Worm (Caenorhabditis elegans): ENCODE measurements around the gene F18H3.1.

The F18H3.1 gene

DNA sequence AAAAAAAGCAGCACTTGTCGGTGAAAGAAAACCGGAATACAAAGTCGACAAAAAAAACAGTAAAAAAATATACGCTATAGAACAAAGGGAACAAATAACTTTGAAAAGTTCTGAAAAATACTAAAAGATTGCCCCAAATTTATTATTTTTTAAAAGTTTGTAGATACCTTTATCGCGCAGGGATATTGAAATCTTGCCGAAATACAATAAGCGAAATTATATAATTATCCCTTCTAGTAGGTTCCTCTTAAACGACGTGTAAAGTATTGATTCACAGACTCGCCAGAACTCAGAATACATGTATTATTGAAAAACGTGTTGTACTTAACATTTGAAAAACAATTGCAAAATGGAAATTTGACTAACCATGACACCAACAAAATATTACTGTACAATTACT lies 5.1 kb upstream of the F18H3.1 start (continued):
- TF ChIP-seq ahr-1 (tag; optimal IDR thresholded peaks at IDR 0.05) (no peak), mec-3 (tag; optimal IDR thresholded peaks at IDR 0.05; ENCODE audit: borderline replicate concordance) (no peak), unc-42 (tag; optimal IDR thresholded peaks at IDR 0.05) (peak; percentile 61), pqm-1 (tag; optimal IDR thresholded peaks at IDR 0.05) (no peak), pha-4 (tag; optimal IDR thresholded peaks at IDR 0.05) (no peak), F13H6.1 (tag; optimal IDR thresholded peaks at IDR 0.05) (no peak), fkh-10 (GFP tag; optimal IDR thresholded peaks at IDR 0.05) (no peak), madf-2 (tag; optimal IDR thresholded peaks at IDR 0.05) (no peak)

DNA sequence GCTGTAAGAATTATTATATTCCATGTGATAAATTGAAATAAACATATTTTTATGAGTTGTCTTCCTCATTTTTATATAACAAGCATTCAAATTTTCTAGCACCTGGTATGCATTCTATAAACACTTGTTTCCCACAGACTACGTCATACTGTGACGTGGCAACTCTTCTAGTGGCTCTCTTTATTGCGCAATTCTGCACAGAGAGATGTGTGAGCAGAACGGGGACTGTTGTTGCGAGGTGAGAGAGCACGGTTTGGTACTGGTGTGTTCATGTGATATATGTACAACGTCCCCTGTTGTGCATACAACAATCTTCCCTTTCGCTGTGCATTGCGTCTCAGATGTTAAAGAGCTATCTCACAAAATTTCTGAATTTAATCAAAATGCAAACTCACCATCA lies 5.6 kb downstream of the F18H3.1 start:
- TF ChIP-seq lim-6 (tag; optimal IDR thresholded peaks at IDR 0.05) = no peak
- TF ChIP-seq ceh-34 (tag; optimal IDR thresholded peaks at IDR 0.05) = no peak
- no peak for TF ChIP-seq ceh-14 (tag; optimal IDR thresholded peaks at IDR 0.05)
- TF ChIP-seq hlh-6 (tag; optimal IDR thresholded peaks at IDR 0.05) = no peak
- TF ChIP-seq ceh-9 (tag; optimal IDR thresholded peaks at IDR 0.05) = no peak
- no peak for TF ChIP-seq pqm-1 (tag; optimal IDR thresholded peaks at IDR 0.05)
- TF ChIP-seq ceh-45 (GFP tag; IDR thresholded peaks at IDR 0.05) = no peak
- TF ChIP-seq hlh-30 (tag; optimal IDR thresholded peaks at IDR 0.05; ENCODE audit: insufficient read depth) = peak; percentile 16

ce11 chrX:13526219-13527218 lies 7.1 kb downstream of the F18H3.1 start:
- TF ChIP-seq unc-55 (GFP tag; optimal IDR thresholded peaks at IDR 0.05) (peak; percentile 45), nfya-1 (tag; optimal IDR thresholded peaks at IDR 0.05) (peak; percentile 66), ceh-45 (GFP tag; IDR thresholded peaks at IDR 0.05) (no peak)

ce11 chrX:13527347-13528092 lies 8.1 kb downstream of the F18H3.1 start, which contains the start of gene pab-2:
TSS of gene pab-2 (minus strand) at chrX:13527415.
- no peak for TF ChIP-seq hlh-13 (GFP tag; optimal IDR thresholded peaks at IDR 0.05)
- peak; percentile 21 for TF ChIP-seq hlh-8 (tag; optimal IDR thresholded peaks at IDR 0.05)
- TF ChIP-seq madf-2 (tag; optimal IDR thresholded peaks at IDR 0.05) = peak; percentile 21
- TF ChIP-seq ref-2 (tag; optimal IDR thresholded peaks at IDR 0.05) = peak; percentile 80
- no peak for TF ChIP-seq ama-1 (optimal IDR thresholded peaks at IDR 0.05)
- TF ChIP-seq ceh-14 (tag; optimal IDR thresholded peaks at IDR 0.05) = peak; percentile 9
- TF ChIP-seq pax-1 (tag; optimal IDR thresholded peaks at IDR 0.05) = no peak
- no peak for TF ChIP-seq hlh-15 (tag; optimal IDR thresholded peaks at IDR 0.05)
- TF ChIP-seq fkh-6 (tag; optimal IDR thresholded peaks at IDR 0.05) = no peak
- no peak for TF ChIP-seq che-1 (tag; optimal IDR thresholded peaks at IDR 0.05)
- no peak for TF ChIP-seq fkh-10 (GFP tag; optimal IDR thresholded peaks at IDR 0.05)
- TF ChIP-seq elt-4 (tag; optimal IDR thresholded peaks at IDR 0.05) = no peak
- peak; percentile 58 for TF ChIP-seq nhr-232 (tag; optimal IDR thresholded peaks at IDR 0.05)
- peak; percentile 40 for TF ChIP-seq pat-9 (tag; optimal IDR thresholded peaks at IDR 0.05)
- no peak for TF ChIP-seq ceh-24 (tag; optimal IDR thresholded peaks at IDR 0.05)
- peak; percentile 65 for TF ChIP-seq pqm-1 (tag; optimal IDR thresholded peaks at IDR 0.05)
- TF ChIP-seq unc-55 (GFP tag; optimal IDR thresholded peaks at IDR 0.05) = peak; percentile 75
- TF ChIP-seq ets-4 (tag; optimal IDR thresholded peaks at IDR 0.05) = no peak
- TF ChIP-seq unc-42 (tag; optimal IDR thresholded peaks at IDR 0.05) = peak; percentile 56
- TF ChIP-seq gmeb-2 (tag; optimal IDR thresholded peaks at IDR 0.05) = no peak
- no peak for TF ChIP-seq npax-4 (tag; optimal IDR thresholded peaks at IDR 0.05)
- no peak for TF ChIP-seq nhr-11 (tag; optimal IDR thresholded peaks at IDR 0.05)
- TF ChIP-seq pha-2 (tag; optimal IDR thresholded peaks at IDR 0.05) = no peak
- TF ChIP-seq ceh-9 (tag; optimal IDR thresholded peaks at IDR 0.05) = no peak
- peak; percentile 8 for TF ChIP-seq lin-11 (tag; optimal IDR thresholded peaks at IDR 0.05)
- TF ChIP-seq elt-2 (tag; optimal IDR thresholded peaks at IDR 0.05) = peak; percentile 69
- no peak for TF ChIP-seq dmd-4 (tag; optimal IDR thresholded peaks at IDR 0.05; ENCODE audit: borderline replicate concordance)
- no peak for TF ChIP-seq ttx-3 (tag; optimal IDR thresholded peaks at IDR 0.05)
- TF ChIP-seq unc-3 (GFP tag; conservative IDR thresholded peaks at IDR 0.05) = 0 out of 2 replicates have a peak, but pooled peaks have one; percentile 39
- TF ChIP-seq unc-3 (tag; optimal IDR thresholded peaks at IDR 0.05) = no peak
- TF ChIP-seq dve-1 (tag; optimal IDR thresholded peaks at IDR 0.05) = peak; percentile 79
- TF ChIP-seq ceh-34 (tag; optimal IDR thresholded peaks at IDR 0.05) = peak; percentile 67
- TF ChIP-seq F13H6.1 (tag; optimal IDR thresholded peaks at IDR 0.05) = peak; percentile 31
- TF ChIP-seq eyg-1 (tag; optimal IDR thresholded peaks at IDR 0.05) = peak; percentile 10
- TF ChIP-seq ztf-16 (tag; optimal IDR thresholded peaks at IDR 0.05) = no peak

Data from whole organism, late embryonic.